Worm (Caenorhabditis elegans) whole organism, early embryonic: ENCODE data around the gene T08G3.6.

Experiments used
- B0310.2 ChIP-seq: sonication (generic microtip); optimal IDR thresholded peaks from 2 replicates; lab custom pipeline; 2016; ENCODE audit warnings: mild to moderate bottlenecking, missing genetic modification characterization, missing compliant biosample characterization
- F13C5.2 ChIP-seq: sonication (generic microtip); optimal IDR thresholded peaks from 2 replicates; lab custom pipeline; 2017; ENCODE audit warnings: mild to moderate bottlenecking, missing genetic modification characterization, inconsistent platforms, missing compliant biosample characterization
- aly-1 ChIP-seq: sonication (generic microtip); optimal IDR thresholded peaks from 2 replicates; lab custom pipeline; 2016; ENCODE audit warnings: missing genetic modification characterization, missing compliant biosample characterization
- ama-1 ChIP-seq: fragments of 150-350 bp; optimal IDR thresholded peaks from 2 replicates; lab custom pipeline; 2014
- ceh-13 ChIP-seq: fragments of 200-800 bp; sonication (Bioruptor generic); optimal IDR thresholded peaks from 2 replicates; lab custom pipeline; 2018; ENCODE audit warnings: mild to moderate bottlenecking, missing genetic modification characterization, missing compliant biosample characterization
- ceh-36 ChIP-seq: sonication (generic microtip); optimal IDR thresholded peaks from 2 replicates; lab custom pipeline; 2016; ENCODE audit warnings: missing genetic modification characterization, inconsistent platforms, missing compliant biosample characterization
- flt-1 ChIP-seq: fragments of 200-800 bp; sonication (Bioruptor generic); IDR thresholded peaks from 2 replicates; pipeline ENCODE4 v1.3.6; 2022; ENCODE audit warnings: missing genetic modification characterization, missing compliant biosample characterization
- hmbx-1 ChIP-seq: sonication (generic microtip); optimal IDR thresholded peaks from 2 replicates; lab custom pipeline; 2016; ENCODE audit warnings: mild to moderate bottlenecking, missing genetic modification characterization, missing compliant biosample characterization
- hnd-1 ChIP-seq: sonication (generic microtip); optimal IDR thresholded peaks from 2 replicates; lab custom pipeline; 2016; ENCODE audit warnings: missing genetic modification characterization, missing compliant biosample characterization
- pes-1 ChIP-seq: fragments of 200-800 bp; sonication (Bioruptor generic); IDR thresholded peaks from 2 replicates; pipeline ENCODE4 v1.3.6; 2022; ENCODE audit warnings: missing genetic modification reagents, missing genetic modification characterization, missing compliant biosample characterization
- scrt-1 ChIP-seq: fragments of 200-800 bp; sonication (Bioruptor generic); IDR thresholded peaks from 2 replicates; pipeline ENCODE4 v1.3.6; 2022; ENCODE audit warnings: missing genetic modification characterization, missing compliant biosample characterization
- sea-1 ChIP-seq: fragments of 200-800 bp; sonication (Bioruptor generic); conservative IDR thresholded peaks from 2 replicates; pipeline ENCODE4 v1.3.6; 2022; ENCODE audit warnings: missing genetic modification characterization, missing compliant biosample characterization
- tbx-11 ChIP-seq: fragments of 200-800 bp; sonication (Bioruptor generic); IDR thresholded peaks from 2 replicates; pipeline ENCODE4 v1.3.6; 2022; ENCODE audit warnings: missing genetic modification characterization, missing compliant biosample characterization
- tra-4 ChIP-seq: sonication (generic microtip); optimal IDR thresholded peaks from 2 replicates; lab custom pipeline; 2017; ENCODE audit warnings: missing genetic modification characterization, missing compliant biosample characterization

- TF ChIP-seq F13C5.2 (tag; lab: Kevin White, UChicago) (no peak), ama-1 (lab: Kevin White, UChicago) (no peak), flt-1 (GFP tag; lab: Robert Waterston, UW) (no peak), pes-1 (GFP tag; lab: Robert Waterston, UW) (no peak), ceh-13 (GFP tag; lab: Kevin White, UChicago) (no peak), tbx-11 (GFP tag; lab: Robert Waterston, UW) (no peak), hnd-1 (tag; lab: Kevin White, UChicago) (no peak), sea-1 (GFP tag; lab: Robert Waterston, UW) (no peak), hmbx-1 (tag; lab: Kevin White, UChicago) (no peak), scrt-1 (GFP tag; lab: Robert Waterston, UW) (no peak), aly-1 (tag; lab: Kevin White, UChicago) (no peak), tra-4 (tag; lab: Kevin White, UChicago) (no peak), B0310.2 (no peak), ceh-36 (tag; lab: Kevin White, UChicago) (no peak)
These were observed at the start of gene T08G3.6 for ce11 chrV:16445676-16446075.
